Worm (Caenorhabditis elegans): ENCODE results near the gene F44F4.10.

- TF ChIP-seq isw-1 (GFP tag; IDR thresholded peaks at IDR 0.05) (no peak), skn-1 (tag; optimal IDR thresholded peaks at IDR 0.05) (no peak)
Measured at ce11 chrII:10959676-10960075, 42.6 kb upstream of the F44F4.10 start.

All from whole organism, L1 larva.